Fruit fly (Drosophila melanogaster) whole organism, prepupa: Measurements from ENCODE around the gene colt.

Experiments
- CG16779 ChIP-seq: fragments of 200-800 bp; sonication (Bioruptor generic); optimal IDR thresholded peaks from 3 replicates; lab custom pipeline; 2017; ENCODE audit warnings: missing biosample characterization, mild to moderate bottlenecking, missing genetic modification characterization
- CG4318 ChIP-seq: fragments of 200-800 bp; sonication (Bioruptor generic); optimal IDR thresholded peaks from 3 replicates; lab custom pipeline; 2017; ENCODE audit warnings: missing biosample characterization, mild to moderate bottlenecking, missing genetic modification characterization
- OdsH ChIP-seq: fragments of 200-800 bp; sonication (Bioruptor generic); optimal IDR thresholded peaks from 3 replicates; lab custom pipeline; 2016; ENCODE audit warnings: missing biosample characterization, missing genetic modification characterization
- dac ChIP-seq: fragments of 200-800 bp; sonication (Bioruptor generic); optimal IDR thresholded peaks from 2 replicates; lab custom pipeline; 2017; ENCODE audit warnings: missing biosample characterization, mild to moderate bottlenecking, missing genetic modification characterization
- fkh ChIP-seq: fragments of 200-800 bp; sonication (Bioruptor generic); optimal IDR thresholded peaks from 3 replicates; lab custom pipeline; 2017; ENCODE audit warnings: missing biosample characterization, mild to moderate bottlenecking, missing genetic modification characterization, moderate library complexity

- TF ChIP-seq CG16779 (tag; lab: Kevin White, UChicago), result no peak
- TF ChIP-seq fkh (GFP tag; lab: Kevin White, UChicago), result no peak
- TF ChIP-seq OdsH (GFP tag; lab: Kevin White, UChicago), result no peak
- no peak for TF ChIP-seq dac (GFP tag; lab: Kevin White, UChicago)
- TF ChIP-seq CG4318 (GFP tag; lab: Kevin White, UChicago), result no peak
These were observed 30.0 kb downstream of the colt start, which contains the start of gene Hrs for dm6 chr2L:2739820-2740230.
